Fruit fly (Drosophila melanogaster): ENCODE results near the gene Noc1.

Gene Noc1

dm6 chr3L:11097982-11098663 lies 23.6 kb downstream of the Noc1 start, which contains the start of the genes Irbp18 and APP-BP1 (continued):
- TF ChIP-seq CG7745 (tag; optimal IDR thresholded peaks at IDR 0.05), result no peak
- TF ChIP-seq CG14014 (GFP tag; IDR thresholded peaks at IDR 0.05), result peak; percentile 83
- peak; percentile 88 for TF ChIP-seq CG33213 (GFP tag; optimal IDR thresholded peaks at IDR 0.05)
- TF ChIP-seq wdn (GFP tag; IDR thresholded peaks at IDR 0.05), result peak; percentile 87
- peak; percentile 89 for TF ChIP-seq CG32532 (GFP tag; IDR thresholded peaks at IDR 0.05)
- TF ChIP-seq ash1 (GFP tag; optimal IDR thresholded peaks at IDR 0.05), result peak; percentile 11
- TF ChIP-seq sima (GFP tag; optimal IDR thresholded peaks at IDR 0.05), result peak; percentile 41
- peak; percentile 81 for TF ChIP-seq CG31224 (GFP tag; IDR thresholded peaks at IDR 0.05)
- peak; percentile 85 for TF ChIP-seq emc (GFP tag; optimal IDR thresholded peaks at IDR 0.05)
- TF ChIP-seq E2f1 (GFP tag; IDR thresholded peaks at IDR 0.05), result peak; percentile 90
- TF ChIP-seq Rx (GFP tag; IDR thresholded peaks at IDR 0.05), result peak; percentile 83
- peak; percentile 84 for TF ChIP-seq CG3407 (GFP tag; optimal IDR thresholded peaks at IDR 0.05)
- TF ChIP-seq ab (GFP tag; optimal IDR thresholded peaks at IDR 0.05), result peak; percentile 76
- TF ChIP-seq pros (GFP tag; optimal IDR thresholded peaks at IDR 0.05), result no peak
- TF ChIP-seq CG15696 (tag; optimal IDR thresholded peaks at IDR 0.05), result peak; percentile 73
- no peak for TF ChIP-seq sd (tag; optimal IDR thresholded peaks at IDR 0.05)
- peak; percentile 66 for TF ChIP-seq grn (GFP tag; optimal IDR thresholded peaks at IDR 0.05)
- TF ChIP-seq CG31365 (tag; optimal IDR thresholded peaks at IDR 0.05), result peak; percentile 69
- TF ChIP-seq CkIIα-i1 (GFP tag; IDR thresholded peaks at IDR 0.05), result 0 out of 2 replicates have a peak, but pooled peaks have one; percentile 31
- TF ChIP-seq gsb-n (tag; optimal IDR thresholded peaks at IDR 0.05), result peak; percentile 89
- TF ChIP-seq CG1529 (GFP tag; optimal IDR thresholded peaks at IDR 0.05), result peak; percentile 86
- TF ChIP-seq corto (GFP tag; optimal IDR thresholded peaks at IDR 0.05), result peak; percentile 76
- peak; percentile 78 for TF ChIP-seq salm (tag; optimal IDR thresholded peaks at IDR 0.05)
- peak; percentile 72 for TF ChIP-seq MBD-R2 (GFP tag; IDR thresholded peaks at IDR 0.05)
- peak; percentile 73 for TF ChIP-seq wor (GFP tag; IDR thresholded peaks at IDR 0.05)
- peak; percentile 87 for TF ChIP-seq Sin3A (optimal IDR thresholded peaks at IDR 0.05)
- TF ChIP-seq scrt (GFP tag; optimal IDR thresholded peaks at IDR 0.05), result peak; percentile 91
- TF ChIP-seq twi (tag; optimal IDR thresholded peaks at IDR 0.05), result peak; percentile 77
- TF ChIP-seq CG2875 (GFP tag; optimal IDR thresholded peaks at IDR 0.05), result peak; percentile 90
- TF ChIP-seq CG32767 (GFP tag; IDR thresholded peaks at IDR 0.05), result peak; percentile 85
- peak; percentile 83 for TF ChIP-seq CG2202 (tag; optimal IDR thresholded peaks at IDR 0.05)
- TF ChIP-seq nom (GFP tag; optimal IDR thresholded peaks at IDR 0.05), result peak; percentile 76
- TF ChIP-seq Six4 (GFP tag; optimal IDR thresholded peaks at IDR 0.05), result peak; percentile 94
- TF ChIP-seq Oli (tag; optimal IDR thresholded peaks at IDR 0.05), result peak; percentile 93
- TF ChIP-seq pzg (GFP tag; optimal IDR thresholded peaks at IDR 0.05), result peak; percentile 53
- no peak for TF ChIP-seq Dref (GFP tag; IDR thresholded peaks at IDR 0.05)
- peak; percentile 87 for TF ChIP-seq ewg (GFP tag; optimal IDR thresholded peaks at IDR 0.05)
- TF ChIP-seq CG10147 (GFP tag; optimal IDR thresholded peaks at IDR 0.05), result peak; percentile 91
- peak; percentile 61; the same call in 1 of the 3 replicates for TF ChIP-seq CG6175 (GFP tag; IDR thresholded peaks at IDR 0.05)
- peak; percentile 69 for TF ChIP-seq Hey (tag; optimal IDR thresholded peaks at IDR 0.05)
- peak; percentile 93 for TF ChIP-seq da (GFP tag; optimal IDR thresholded peaks at IDR 0.05)
- TF ChIP-seq psq (GFP tag; optimal IDR thresholded peaks at IDR 0.05), result peak; percentile 86
- peak; percentile 23 for TF ChIP-seq gfzf (GFP tag; optimal IDR thresholded peaks at IDR 0.05)
- peak; percentile 87 for TF ChIP-seq seq (GFP tag; IDR thresholded peaks at IDR 0.05)
- peak; percentile 97 for TF ChIP-seq CG17361 (GFP tag; IDR thresholded peaks at IDR 0.05)
- TF ChIP-seq CG11723 (GFP tag; optimal IDR thresholded peaks at IDR 0.05), result peak; percentile 88
- TF ChIP-seq CG11456 (GFP tag; IDR thresholded peaks at IDR 0.05), result peak; percentile 87
- peak; percentile 88 for TF ChIP-seq CG6765 (GFP tag; optimal IDR thresholded peaks at IDR 0.05)
- TF ChIP-seq fd64A (GFP tag; optimal IDR thresholded peaks at IDR 0.05), result peak; percentile 81
- TF ChIP-seq CG15073 (GFP tag; optimal IDR thresholded peaks at IDR 0.05), result peak; percentile 45
